Fruit fly (Drosophila melanogaster) whole organism, embryonic: ENCODE results near the gene DCTN1-p150.

Experiments
- Antp ChIP-seq: fragments of 200-800 bp; sonication (Bioruptor generic); optimal IDR thresholded peaks from 3 replicates; lab custom pipeline; 2016; ENCODE audit warnings: missing biosample characterization, missing genetic modification characterization
- CG10267 ChIP-seq: fragments of 200-800 bp; sonication (Bioruptor generic); optimal IDR thresholded peaks from 2 replicates; lab custom pipeline; 2018; ENCODE audit warnings: missing biosample characterization, mild to moderate bottlenecking, missing genetic modification characterization, moderate library complexity
- CG10462 ChIP-seq: fragments of 200-800 bp; sonication (Bioruptor generic); optimal IDR thresholded peaks from 2 replicates; lab custom pipeline; 2016; ENCODE audit warnings: missing biosample characterization, missing genetic modification characterization
- CG10979 ChIP-seq: fragments of 200-800 bp; sonication (Bioruptor generic); optimal IDR thresholded peaks from 2 replicates; lab custom pipeline; 2018; ENCODE audit warnings: missing biosample characterization, mild to moderate bottlenecking, missing genetic modification characterization, moderate library complexity
- CG11695 ChIP-seq: fragments of 200-800 bp; sonication (Bioruptor generic); IDR thresholded peaks from 3 replicates; pipeline ENCODE4 v1.3.6; 2022; ENCODE audit warnings: missing biosample characterization, missing genetic modification characterization
- CG12219 ChIP-seq: fragments of 200-800 bp; sonication (Bioruptor generic); optimal IDR thresholded peaks from 3 replicates; lab custom pipeline; 2018; ENCODE audit warnings: missing biosample characterization, mild to moderate bottlenecking, missing genetic modification characterization
- CG12659 ChIP-seq: fragments of 200-800 bp; sonication (Bioruptor generic); optimal IDR thresholded peaks from 3 replicates; lab custom pipeline; 2017; ENCODE audit warnings: mild to moderate bottlenecking, missing biosample characterization, missing genetic modification reagents, missing genetic modification characterization
- CG12942 ChIP-seq: fragments of 200-800 bp; sonication (Bioruptor generic); optimal IDR thresholded peaks from 3 replicates; lab custom pipeline; 2016; ENCODE audit warnings: missing biosample characterization, missing genetic modification characterization
- CG13624 ChIP-seq: fragments of 200-800 bp; sonication (Bioruptor generic); optimal IDR thresholded peaks from 2 replicates; lab custom pipeline; 2016; ENCODE audit warnings: missing biosample characterization, missing genetic modification characterization
- CG13894 ChIP-seq: fragments of 200-800 bp; sonication (Bioruptor generic); optimal IDR thresholded peaks from 3 replicates; lab custom pipeline; 2018; ENCODE audit warnings: missing biosample characterization, mild to moderate bottlenecking, missing genetic modification characterization, moderate library complexity
- CG14667 ChIP-seq: fragments of 200-800 bp; sonication (Bioruptor generic); IDR thresholded peaks from 2 replicates; pipeline ENCODE4 v1.3.6; 2022; ENCODE audit warnings: missing biosample characterization, missing genetic modification characterization
- CG15011 ChIP-seq: fragments of 200-800 bp; sonication (Bioruptor generic); optimal IDR thresholded peaks from 3 replicates; lab custom pipeline; 2018; ENCODE audit warnings: missing biosample characterization, mild to moderate bottlenecking, missing genetic modification characterization
- CG17328 ChIP-seq: fragments of 200-800 bp; sonication (Bioruptor generic); IDR thresholded peaks from 2 replicates; pipeline ENCODE4 v1.3.6; 2022; ENCODE audit warnings: missing biosample characterization, missing genetic modification characterization
- CG30403 ChIP-seq: fragments of 200-800 bp; sonication (Bioruptor generic); optimal IDR thresholded peaks from 3 replicates; lab custom pipeline; 2016; ENCODE audit warnings: missing biosample characterization, missing genetic modification characterization
- CG30431 ChIP-seq: fragments of 200-800 bp; sonication (Bioruptor generic); optimal IDR thresholded peaks from 2 replicates; lab custom pipeline; 2017; ENCODE audit warnings: missing biosample characterization, missing genetic modification characterization
- CG33213 ChIP-seq: fragments of 200-800 bp; sonication (Bioruptor generic); optimal IDR thresholded peaks from 3 replicates; lab custom pipeline; 2016; ENCODE audit warnings: missing biosample characterization, missing genetic modification characterization
- CG34422 ChIP-seq: fragments of 200-800 bp; sonication (Bioruptor generic); IDR thresholded peaks from 3 replicates; pipeline ENCODE4 v1.3.6; 2022; ENCODE audit warnings: missing biosample characterization, missing genetic modification characterization
- CG4360 ChIP-seq: fragments of 200-800 bp; sonication (Bioruptor generic); IDR thresholded peaks from 2 replicates; pipeline ENCODE4 v1.3.6; 2022; ENCODE audit warnings: missing biosample characterization, missing genetic modification characterization
- CG6689 ChIP-seq: fragments of 200-800 bp; sonication (Bioruptor generic); IDR thresholded peaks from 2 replicates; pipeline ENCODE4 v1.3.6; 2022; ENCODE audit warnings: missing biosample characterization, missing genetic modification characterization
- CG9437 ChIP-seq: fragments of 200-800 bp; sonication (Bioruptor generic); optimal IDR thresholded peaks from 2 replicates; lab custom pipeline; 2018; ENCODE audit warnings: missing biosample characterization, mild to moderate bottlenecking, missing genetic modification characterization
- CG9609 ChIP-seq: fragments of 200-800 bp; sonication (Bioruptor generic); optimal IDR thresholded peaks from 3 replicates; lab custom pipeline; 2016; ENCODE audit warnings: missing biosample characterization, missing genetic modification characterization
- CG9932 ChIP-seq: fragments of 200-800 bp; sonication (Bioruptor generic); IDR thresholded peaks from 2 replicates; pipeline ENCODE4 v1.3.6; 2022; ENCODE audit warnings: missing biosample characterization, missing genetic modification characterization
- E2f2 ChIP-seq: fragments of 200-800 bp; sonication (Bioruptor generic); IDR thresholded peaks from 2 replicates; pipeline ENCODE4 v1.3.6; 2022; ENCODE audit warnings: missing biosample characterization, missing genetic modification characterization
- H2.0 ChIP-seq: fragments of 200-800 bp; sonication (Bioruptor generic); IDR thresholded peaks from 2 replicates; pipeline ENCODE4 v1.3.6; 2022; ENCODE audit warnings: missing biosample characterization, missing genetic modification characterization
- HHEX ChIP-seq: fragments of 200-800 bp; sonication (Bioruptor generic); optimal IDR thresholded peaks from 3 replicates; lab custom pipeline; 2017; ENCODE audit warnings: missing biosample characterization, mild to moderate bottlenecking, missing genetic modification characterization, missing genetic modification reagents
- HLH54F ChIP-seq: fragments of 200-800 bp; sonication (Bioruptor generic); optimal IDR thresholded peaks from 3 replicates; lab custom pipeline; 2016; ENCODE audit warnings: missing biosample characterization, missing genetic modification characterization
- HLHmδ ChIP-seq: fragments of 200-800 bp; sonication (Bioruptor generic); optimal IDR thresholded peaks from 2 replicates; lab custom pipeline; 2018; ENCODE audit warnings: missing biosample characterization, mild to moderate bottlenecking, missing genetic modification characterization, moderate library complexity
- Nf-YC ChIP-seq: fragments of 200-800 bp; optimal IDR thresholded peaks from 3 replicates; lab custom pipeline; 2019; ENCODE audit warnings: missing biosample characterization, mild to moderate bottlenecking, missing genetic modification characterization, moderate library complexity
- Ravus ChIP-seq: fragments of 200-800 bp; sonication (Bioruptor generic); IDR thresholded peaks from 2 replicates; pipeline ENCODE4 v1.3.6; 2022; ENCODE audit warnings: missing biosample characterization, missing genetic modification characterization
- TFAM ChIP-seq: fragments of 200-800 bp; sonication (Bioruptor generic); optimal IDR thresholded peaks from 2 replicates; lab custom pipeline; 2017; ENCODE audit warnings: missing biosample characterization, missing genetic modification characterization, inconsistent platforms
- Vsx1 ChIP-seq: fragments of 200-800 bp; sonication (Bioruptor generic); optimal IDR thresholded peaks from 2 replicates; lab custom pipeline; 2017; ENCODE audit warnings: missing biosample characterization, mild to moderate bottlenecking, missing genetic modification characterization, missing genetic modification reagents
- dpn ChIP-seq, 2 experiments: fragments of 200-800 bp; sonication (Bioruptor generic); optimal IDR thresholded peaks; 3 replicates each; lab custom pipeline; 2016; ENCODE audit warnings: missing biosample characterization in 2 of 2, missing genetic modification characterization in 2 of 2
- fd102C ChIP-seq: fragments of 200-800 bp; sonication (Bioruptor generic); optimal IDR thresholded peaks from 2 replicates; lab custom pipeline; 2018; ENCODE audit warnings: missing biosample characterization, mild to moderate bottlenecking, missing genetic modification characterization, moderate library complexity
- fd96Cb ChIP-seq: fragments of 200-800 bp; sonication (Bioruptor generic); optimal IDR thresholded peaks from 2 replicates; lab custom pipeline; 2018; ENCODE audit warnings: missing biosample characterization, mild to moderate bottlenecking, missing genetic modification characterization, moderate library complexity
- gfzf ChIP-seq: fragments of 200-800 bp; sonication (Bioruptor generic); optimal IDR thresholded peaks from 2 replicates; lab custom pipeline; 2016; ENCODE audit warnings: missing biosample characterization, mild to moderate bottlenecking, missing genetic modification characterization, moderate library complexity
- grn ChIP-seq: fragments of 200-800 bp; sonication (Bioruptor generic); optimal IDR thresholded peaks from 3 replicates; lab custom pipeline; 2017; ENCODE audit warnings: missing biosample characterization, missing genetic modification characterization
- gro ChIP-seq: fragments of 200-800 bp; sonication (Bioruptor generic); optimal IDR thresholded peaks from 2 replicates; lab custom pipeline; 2016; ENCODE audit warnings: missing biosample characterization, missing genetic modification characterization
- mirr ChIP-seq: fragments of 200-800 bp; sonication (Bioruptor generic); optimal IDR thresholded peaks from 3 replicates; lab custom pipeline; 2018; ENCODE audit warnings: missing biosample characterization, mild to moderate bottlenecking, missing genetic modification characterization
- peb ChIP-seq: fragments of 200-800 bp; sonication (Bioruptor generic); IDR thresholded peaks from 2 replicates; pipeline ENCODE4 v1.3.6; 2022; ENCODE audit warnings: missing biosample characterization, missing genetic modification characterization
- pita ChIP-seq: fragments of 200-800 bp; sonication (Bioruptor generic); optimal IDR thresholded peaks from 2 replicates; lab custom pipeline; 2017; ENCODE audit warnings: missing biosample characterization, mild to moderate bottlenecking, missing genetic modification characterization
- pnt ChIP-seq: fragments of 200-800 bp; sonication (Bioruptor generic); optimal IDR thresholded peaks from 3 replicates; lab custom pipeline; 2016; ENCODE audit warnings: missing biosample characterization, missing genetic modification characterization
- prd ChIP-seq, 3 experiments: fragments of >200 bp in 2 of 3; fragments of 200-800 bp in 1 of 3; sonication (Bioruptor generic) in 1 of 3; optimal IDR thresholded peaks in 2 of 3; IDR thresholded peaks in 1 of 3; 2 replicates in 2 of 3; 3 replicates in 1 of 3; pipeline versions ENCODE4 v1.3.6 to Lab custom; 2017 to 2022; ENCODE audit warnings: missing biosample characterization in 1 of 3, missing genetic modification characterization in 1 of 3
- rib ChIP-seq: fragments of 200-800 bp; sonication (Bioruptor generic); IDR thresholded peaks from 2 replicates; pipeline ENCODE4 v1.3.6; 2022; ENCODE audit warnings: missing biosample characterization, missing genetic modification characterization
- slp2 ChIP-seq: fragments of 200-800 bp; sonication (Bioruptor generic); optimal IDR thresholded peaks from 2 replicates; lab custom pipeline; 2016; ENCODE audit warnings: missing biosample characterization, missing genetic modification characterization
- sob ChIP-seq: fragments of 200-800 bp; sonication (Bioruptor generic); IDR thresholded peaks from 2 replicates; pipeline ENCODE4 v1.3.6; 2022; ENCODE audit warnings: missing biosample characterization, missing genetic modification characterization
- tgo ChIP-seq: fragments of 200-800 bp; sonication (Bioruptor generic); IDR thresholded peaks from 3 replicates; pipeline ENCODE4 v1.3.6; 2022; ENCODE audit warnings: missing biosample characterization, missing genetic modification characterization
- tin ChIP-seq: fragments of 200-800 bp; sonication (Bioruptor generic); optimal IDR thresholded peaks from 3 replicates; lab custom pipeline; 2016; ENCODE audit warnings: missing biosample characterization, missing genetic modification characterization
- toy ChIP-seq: fragments of 200-800 bp; sonication (Bioruptor generic); IDR thresholded peaks from 2 replicates; pipeline ENCODE4 v1.3.6; 2022; ENCODE audit warnings: missing biosample characterization, missing genetic modification characterization
- unpg ChIP-seq: fragments of 200-800 bp; sonication (Bioruptor generic); optimal IDR thresholded peaks from 3 replicates; lab custom pipeline; 2018; ENCODE audit warnings: missing biosample characterization, mild to moderate bottlenecking, missing genetic modification characterization, moderate library complexity

The DCTN1-p150 gene

dm6 chr3L:13923332-13924272, 5.6 kb upstream of the DCTN1-p150 start (continued):
- TF ChIP-seq fd96Cb (tag; lab: Kevin White, UChicago) (peak; percentile 29), CG30403 (GFP tag; lab: Kevin White, UChicago) (peak; percentile 72), CG14667 (GFP tag; lab: Robert Waterston, UW) (peak; percentile 72), pnt (GFP tag; lab: Kevin White, UChicago) (peak; percentile 25), prd (optimal IDR thresholded peaks at IDR 0.05; lab: Kevin White, UChicago) (no peak), prd (GFP tag; IDR thresholded peaks at IDR 0.05; lab: Robert Waterston, UW) (peak; percentile 82), rib (GFP tag; lab: Robert Waterston, UW) (peak; percentile 77), unpg (GFP tag; lab: Kevin White, UChicago) (peak; percentile 60), tgo (GFP tag; lab: Robert Waterston, UW) (peak; percentile 74), dpn (GFP tag; optimal IDR thresholded peaks at IDR 0.05; lab: Kevin White, UChicago) (peak; percentile 10 to 23), gro (GFP tag; lab: Kevin White, UChicago) (no peak), tin (GFP tag; lab: Kevin White, UChicago) (peak; percentile 42), CG15011 (no peak), E2f2 (peak; percentile 16; the same call in 1 of the 2 replicates), Ravus (peak; percentile 26; the same call in 1 of the 2 replicates), CG33213 (peak; percentile 34), Vsx1 (GFP tag; lab: Kevin White, UChicago) (peak; percentile 4), CG9437 (GFP tag; lab: Kevin White, UChicago) (peak; percentile 4), slp2 (no peak), Nf-YC (tag; lab: Kevin White, UChicago) (no peak), CG30431 (no peak), HHEX (GFP tag; lab: Kevin White, UChicago) (peak; percentile 29), grn (GFP tag; lab: Kevin White, UChicago) (no peak), CG9609 (GFP tag; lab: Kevin White, UChicago) (no peak), peb (peak; percentile 65), CG10462 (GFP tag; lab: Kevin White, UChicago) (no peak), gfzf (no peak), fd102C (GFP tag; lab: Kevin White, UChicago) (no peak), TFAM (GFP tag; lab: Kevin White, UChicago) (no peak), CG13894 (tag; lab: Kevin White, UChicago) (no peak), CG13624 (GFP tag; lab: Kevin White, UChicago) (no peak), CG11695 (GFP tag; lab: Robert Waterston, UW) (peak; percentile 77), CG10267 (peak; percentile 55), pita (no peak), CG9932 (peak; percentile 93), mirr (no peak), CG12942 (GFP tag; lab: Kevin White, UChicago) (peak; percentile 6), CG10979 (tag; lab: Kevin White, UChicago) (peak; percentile 53), HLH54F (GFP tag; lab: Kevin White, UChicago) (peak; percentile 5), CG6689 (GFP tag; lab: Robert Waterston, UW) (peak; percentile 68), Antp (no peak), HLHmδ (GFP tag; lab: Kevin White, UChicago) (no peak), CG17328 (GFP tag; lab: Robert Waterston, UW) (peak; percentile 35; the same call in 1 of the 2 replicates), CG12659 (GFP tag; lab: Kevin White, UChicago) (peak; percentile 28), CG12219 (GFP tag; lab: Kevin White, UChicago) (no peak), CG34422 (no peak), CG4360 (GFP tag; lab: Robert Waterston, UW) (no peak; the same call in 1 of the 2 replicates), toy (GFP tag; lab: Robert Waterston, UW) (peak; percentile 79), H2.0 (GFP tag; lab: Robert Waterston, UW) (0 out of 2 replicates have a peak, but pooled peaks have one; percentile 14), sob (GFP tag; lab: Robert Waterston, UW) (peak; percentile 84)
